Worm (Caenorhabditis elegans) whole organism, late embryonic: Measurements from ENCODE around the gene metl-2.

Source experiments
- ama-1 ChIP-seq: fragments of 150-350 bp; optimal IDR thresholded peaks from 2 replicates; lab custom pipeline; 2014
- elt-2 ChIP-seq: sonication (generic microtip); optimal IDR thresholded peaks from 2 replicates; lab custom pipeline; 2016; ENCODE audit warnings: missing genetic modification reagents, missing genetic modification characterization, missing compliant biosample characterization
- fkh-10 ChIP-seq: fragments of 150-350 bp; optimal IDR thresholded peaks from 2 replicates; lab custom pipeline; 2014; ENCODE audit warnings: missing biosample characterization, missing genetic modification reagents, missing genetic modification characterization
- unc-3 ChIP-seq, 2 experiments: fragments of 200-800 bp in 1 of 2; sonication (Bioruptor generic) in 1 of 2; sonication (generic microtip) in 1 of 2; conservative IDR thresholded peaks in 1 of 2; optimal IDR thresholded peaks in 1 of 2; 2 replicates each; pipeline versions ENCODE4 v1.3.6 to Lab custom; 2016 to 2022; ENCODE audit warnings: missing compliant biosample characterization in 2 of 2, missing genetic modification characterization in 2 of 2, missing genetic modification reagents in 1 of 2

DNA sequence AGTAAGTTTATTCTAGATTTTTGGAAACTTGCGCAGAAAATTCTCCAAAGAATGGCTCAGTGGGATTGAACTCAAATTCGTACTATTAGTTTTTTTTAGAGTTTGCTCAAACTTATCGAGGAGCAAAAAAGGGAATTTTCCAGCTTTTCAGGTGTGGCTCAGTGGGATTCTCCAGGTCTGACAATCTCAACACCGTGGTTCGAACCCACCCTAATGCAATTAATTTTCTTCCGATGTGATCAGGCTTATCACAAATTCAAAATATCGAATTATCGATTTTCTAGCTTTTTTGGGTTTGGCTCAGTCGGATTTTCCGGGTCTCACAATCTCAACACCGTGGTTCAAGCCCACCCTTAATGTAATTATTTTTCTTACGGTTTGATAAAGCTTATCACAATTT, 3.3 kb upstream of the metl-2 start:
- TF ChIP-seq unc-3 (GFP tag; conservative IDR thresholded peaks at IDR 0.05; lab: Robert Waterston, UW) (no peak), unc-3 (tag; optimal IDR thresholded peaks at IDR 0.05; lab: Kevin White, UChicago) (no peak), fkh-10 (GFP tag; lab: Kevin White, UChicago) (no peak), ama-1 (lab: Kevin White, UChicago) (no peak), elt-2 (tag; lab: Kevin White, UChicago) (no peak)
